Fruit fly (Drosophila melanogaster): Measurements from ENCODE around the gene CG32298.

- TF ChIP-seq CG10348 (GFP tag; IDR thresholded peaks at IDR 0.05) (no peak), Pif1A (GFP tag; optimal IDR thresholded peaks at IDR 0.05) (no peak), CG8159 (tag; optimal IDR thresholded peaks at IDR 0.05) (no peak), CG12605 (GFP tag; IDR thresholded peaks at IDR 0.05) (no peak), CG9948 (tag; optimal IDR thresholded peaks at IDR 0.05) (no peak), Pif1B (GFP tag; optimal IDR thresholded peaks at IDR 0.05) (no peak)
Measured at dm6 chr3L:2360257-2360656, 30.5 kb downstream of the CG32298 start, which contains the start of gene CG13801.
